Worm (Caenorhabditis elegans): ENCODE measurements around the gene M03B6.5.
A peak's percentile ranks its signal among the peaks of the same experiment; 100 is the strongest.

M03B6.5 gene

DNA sequence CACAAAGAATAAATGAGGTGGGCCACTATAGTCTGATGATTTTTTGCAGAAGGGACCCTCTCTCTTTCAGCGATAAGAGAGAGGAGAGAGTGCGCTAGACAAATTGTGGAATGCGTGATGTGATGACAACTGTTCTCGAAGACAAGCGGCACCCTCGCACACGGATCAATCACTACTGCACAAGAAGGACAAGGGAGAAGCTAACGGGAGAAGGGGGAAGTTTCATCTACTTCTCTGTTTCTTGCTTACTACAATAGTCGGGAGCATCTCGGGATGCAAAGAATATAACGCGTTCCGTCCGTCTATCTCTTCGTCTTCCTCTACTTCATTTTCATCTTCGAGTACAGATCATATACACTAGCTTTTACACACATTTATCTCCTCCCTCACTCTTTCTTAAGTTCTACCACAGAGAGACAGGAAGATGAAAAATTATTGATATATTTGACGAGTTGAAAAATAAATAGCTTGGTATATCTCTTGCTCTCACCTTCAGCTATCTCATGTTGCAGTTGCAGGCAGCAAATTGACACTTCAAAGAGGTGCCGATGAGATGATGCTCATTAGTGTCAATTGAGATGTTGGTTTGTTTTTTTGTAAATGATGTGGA, 29.7 kb downstream of the M03B6.5 start (continued):
- TF ChIP-seq sma-9 (GFP tag; optimal IDR thresholded peaks at IDR 0.05) (peak; percentile 63), sma-9 (tag; optimal IDR thresholded peaks at IDR 0.05) (no peak), snpc-4 (tag; optimal IDR thresholded peaks at IDR 0.05) (no peak), fos-1 (tag; optimal IDR thresholded peaks at IDR 0.05) (no peak), sem-4 (tag; optimal IDR thresholded peaks at IDR 0.05) (peak; percentile 9), dmd-4 (tag; optimal IDR thresholded peaks at IDR 0.05) (no peak), lin-39 (tag; optimal IDR thresholded peaks at IDR 0.05) (no peak), unc-39 (tag; optimal IDR thresholded peaks at IDR 0.05) (no peak), nhr-129 (tag; optimal IDR thresholded peaks at IDR 0.05) (peak; percentile 40), ceh-16 (tag; optimal IDR thresholded peaks at IDR 0.05) (no peak), nhr-11 (tag; optimal IDR thresholded peaks at IDR 0.05) (no peak), lin-11 (tag; optimal IDR thresholded peaks at IDR 0.05) (no peak)

DNA sequence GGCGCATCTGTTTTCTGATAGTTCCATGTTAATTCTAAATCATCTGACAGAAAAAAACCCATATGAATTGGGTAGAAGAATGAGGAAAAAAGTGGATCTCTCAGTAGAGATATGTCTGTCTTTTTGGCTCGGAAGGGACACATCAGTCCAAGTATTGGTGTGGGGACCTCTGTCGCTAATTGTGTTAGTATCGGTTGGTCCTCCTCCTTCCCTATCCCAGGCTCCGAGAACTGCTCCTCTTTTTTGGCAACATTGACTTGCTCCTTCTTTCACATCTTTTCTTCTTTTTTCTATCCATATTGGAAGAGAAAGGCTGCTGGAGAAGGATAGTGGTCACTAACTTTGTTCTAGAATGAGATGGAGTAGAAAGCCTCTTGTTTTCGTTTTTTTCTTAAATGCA, 32.1 kb downstream of the M03B6.5 start:
- TF ChIP-seq ztf-1 (GFP tag; conservative IDR thresholded peaks at IDR 0.05), result no peak
- no peak for TF ChIP-seq sma-9 (GFP tag; optimal IDR thresholded peaks at IDR 0.05)
- TF ChIP-seq sma-9 (tag; optimal IDR thresholded peaks at IDR 0.05), result no peak
- no peak for TF ChIP-seq egl-27 (tag; optimal IDR thresholded peaks at IDR 0.05)
- no peak for TF ChIP-seq alr-1 (tag; optimal IDR thresholded peaks at IDR 0.05)
- TF ChIP-seq blmp-1 (tag; optimal IDR thresholded peaks at IDR 0.05; ENCODE audit: insufficient read depth), result no peak
- no peak for TF ChIP-seq lin-11 (tag; optimal IDR thresholded peaks at IDR 0.05)
- no peak for TF ChIP-seq C34F6.9 (tag; optimal IDR thresholded peaks at IDR 0.05)
- TF ChIP-seq crh-2 (tag; optimal IDR thresholded peaks at IDR 0.05), result no peak
- no peak for TF ChIP-seq nhr-77 (tag; optimal IDR thresholded peaks at IDR 0.05)
- no peak for TF ChIP-seq mbf-1 (tag; optimal IDR thresholded peaks at IDR 0.05)
- TF ChIP-seq Y55F3AM.14 (GFP tag; optimal IDR thresholded peaks at IDR 0.05), result no peak
- TF ChIP-seq lsy-2 (tag; optimal IDR thresholded peaks at IDR 0.05), result no peak
- no peak for TF ChIP-seq nhr-6 (tag; optimal IDR thresholded peaks at IDR 0.05)

DNA sequence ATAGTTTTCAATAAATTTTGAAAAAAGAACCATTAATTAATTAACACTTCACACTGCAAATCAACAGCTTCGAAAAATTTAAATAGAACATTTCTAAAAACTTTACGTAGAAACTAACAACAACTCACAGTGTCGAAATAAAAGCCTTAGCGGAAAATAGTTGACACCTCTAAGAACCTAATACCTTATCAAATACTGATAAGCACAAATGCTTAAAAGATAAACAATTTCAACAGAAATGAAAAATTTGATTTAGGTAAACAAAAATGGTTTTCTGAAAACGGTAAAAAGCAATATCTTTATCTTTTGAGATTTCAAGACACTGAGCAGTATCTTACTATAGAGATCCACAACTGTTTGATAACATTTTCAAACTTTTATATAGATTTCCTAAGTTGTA, 33.1 kb downstream of the M03B6.5 start:
- TF ChIP-seq F13H6.1 (tag; optimal IDR thresholded peaks at IDR 0.05) (no peak), fos-1 (tag; optimal IDR thresholded peaks at IDR 0.05) (peak; percentile 6)

DNA sequence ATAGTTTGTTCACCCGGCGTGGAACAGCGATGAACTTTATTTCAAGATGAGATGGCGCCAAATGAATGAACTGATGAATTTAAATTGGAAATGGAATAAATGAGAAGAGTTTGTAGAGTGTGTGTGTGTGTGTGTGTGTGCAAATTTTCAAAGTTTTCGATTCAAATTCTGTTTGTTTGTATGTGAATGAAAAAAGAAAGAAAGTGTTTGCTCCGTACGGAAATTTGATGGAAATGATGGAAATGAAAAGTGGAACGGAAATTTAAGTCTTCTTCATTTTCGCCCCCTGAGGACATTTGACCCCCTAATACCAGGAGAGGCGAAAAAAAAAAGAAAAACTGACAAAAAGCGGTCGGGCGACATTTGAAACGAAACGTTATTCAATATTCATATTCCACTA, 34.3 kb downstream of the M03B6.5 start:
- TF ChIP-seq lsy-2 (tag; optimal IDR thresholded peaks at IDR 0.05) (no peak), ztf-11 (tag; optimal IDR thresholded peaks at IDR 0.05) (no peak), Y55F3AM.14 (GFP tag; optimal IDR thresholded peaks at IDR 0.05) (no peak), unc-39 (tag; optimal IDR thresholded peaks at IDR 0.05) (no peak), nhr-11 (tag; optimal IDR thresholded peaks at IDR 0.05) (no peak), ztf-4 (tag; optimal IDR thresholded peaks at IDR 0.05) (no peak), ceh-16 (tag; optimal IDR thresholded peaks at IDR 0.05) (no peak)

ce11 chrX:13881760-13882369, 38.1 kb downstream of the M03B6.5 start:
- TF ChIP-seq egl-27 (tag; optimal IDR thresholded peaks at IDR 0.05) (no peak), elt-3 (tag; optimal IDR thresholded peaks at IDR 0.05) (no peak), nhr-77 (tag; optimal IDR thresholded peaks at IDR 0.05) (no peak)

ce11 chrX:13882639-13883038, 38.9 kb downstream of the M03B6.5 start, which contains the start of gene hlb-1:
hlb-1 (minus strand) TSS chrX:13882739.
- TF ChIP-seq unc-62 (GFP tag; optimal IDR thresholded peaks at IDR 0.05), result no peak
- no peak for TF ChIP-seq R02D3.7 (tag; optimal IDR thresholded peaks at IDR 0.05)
- TF ChIP-seq ama-1 (optimal IDR thresholded peaks at IDR 0.05), result no peak
- TF ChIP-seq ceh-16 (tag; optimal IDR thresholded peaks at IDR 0.05), result no peak
- TF ChIP-seq aly-2 (tag; optimal IDR thresholded peaks at IDR 0.05), result no peak

All from whole organism, L2 larva.